Fruit fly (Drosophila melanogaster): Measurements from ENCODE around the gene CG15771.

CG15771 gene

DNA sequence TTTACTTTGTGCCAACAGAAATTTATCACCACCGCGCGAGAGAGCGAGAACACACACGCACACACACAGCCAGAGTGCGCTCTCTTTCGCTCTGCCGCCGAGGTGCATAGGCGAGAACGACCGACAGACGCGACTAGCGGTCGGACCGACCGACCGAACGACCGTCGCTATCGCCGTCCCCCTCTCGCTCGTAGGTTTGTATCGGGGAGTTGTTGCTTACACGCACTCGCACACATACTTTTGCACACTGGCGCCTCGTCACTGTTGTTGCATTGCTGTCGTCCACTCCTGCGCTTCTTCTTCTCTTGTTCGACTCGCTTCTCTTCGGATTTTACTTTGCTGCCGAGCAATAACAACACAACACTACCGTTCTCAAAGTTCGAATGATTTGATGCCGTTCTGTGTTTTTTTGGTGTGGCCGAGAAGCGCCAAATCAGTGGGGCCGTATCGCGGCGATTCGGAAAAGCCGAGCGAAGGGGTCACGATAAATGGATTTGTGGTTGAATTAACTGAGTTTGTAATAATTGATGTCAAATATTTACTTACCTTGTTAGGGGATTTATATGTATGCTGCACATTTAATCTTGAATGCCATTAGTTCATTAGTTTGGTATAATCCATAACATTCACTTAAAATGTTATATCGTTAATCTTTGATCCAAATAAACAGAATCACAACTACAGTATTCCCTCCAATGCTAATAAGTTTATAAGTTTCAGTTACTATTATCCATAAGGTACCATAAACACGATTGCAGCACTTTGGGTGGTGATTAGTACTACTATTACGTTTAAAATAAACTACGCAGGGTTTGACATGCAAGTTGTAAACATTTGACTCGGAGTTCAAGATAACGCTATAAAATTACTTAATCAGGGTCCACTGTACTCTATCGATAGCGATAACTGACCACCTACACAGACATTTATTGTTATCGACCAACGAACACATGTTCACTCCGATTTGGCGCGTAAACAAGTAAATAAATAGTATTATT lies 8.2 kb upstream of the CG15771 start, which contains the start of the genes IntS6 and Rtel1 (continued):
- no peak for TF ChIP-seq HmgD (GFP tag; optimal IDR thresholded peaks at IDR 0.05)
- TF ChIP-seq CG12236 (GFP tag; optimal IDR thresholded peaks at IDR 0.05) = peak; percentile 82
- TF ChIP-seq MESR4 (GFP tag; optimal IDR thresholded peaks at IDR 0.05) = peak; percentile 40
- peak; percentile 86 for TF ChIP-seq Atf3 (GFP tag; optimal IDR thresholded peaks at IDR 0.05)
- TF ChIP-seq eve (GFP tag; optimal IDR thresholded peaks at IDR 0.05) = peak in 1 of 2 experiments; percentile 12
- peak; percentile 81 for TF ChIP-seq CG17328 (GFP tag; IDR thresholded peaks at IDR 0.05)
- peak; percentile 91 for TF ChIP-seq E2f1 (GFP tag; IDR thresholded peaks at IDR 0.05)
- peak; percentile 84 for TF ChIP-seq rib (GFP tag; IDR thresholded peaks at IDR 0.05)
- TF ChIP-seq fd102C (GFP tag; optimal IDR thresholded peaks at IDR 0.05) = peak; percentile 4
- no peak for TF ChIP-seq hbn (GFP tag; IDR thresholded peaks at IDR 0.05; ENCODE audit: partially characterized antibody)
- no peak for TF ChIP-seq zf30C (GFP tag; optimal IDR thresholded peaks at IDR 0.05)
- TF ChIP-seq Awh (GFP tag; IDR thresholded peaks at IDR 0.05) = peak; percentile 78
- peak; percentile 84 for TF ChIP-seq CG12942 (GFP tag; optimal IDR thresholded peaks at IDR 0.05)
- TF ChIP-seq bowl (GFP tag; IDR thresholded peaks at IDR 0.05) = peak; percentile 62; the same call in 1 of the 2 replicates
- TF ChIP-seq CG8089 (GFP tag; optimal IDR thresholded peaks at IDR 0.05) = peak; percentile 86
- TF ChIP-seq Sin3A (optimal IDR thresholded peaks at IDR 0.05) = peak; percentile 11
- peak; percentile 82 for TF ChIP-seq cwo (GFP tag; optimal IDR thresholded peaks at IDR 0.05)
- TF ChIP-seq CG11398 (GFP tag; optimal IDR thresholded peaks at IDR 0.05) = peak; percentile 86

DNA sequence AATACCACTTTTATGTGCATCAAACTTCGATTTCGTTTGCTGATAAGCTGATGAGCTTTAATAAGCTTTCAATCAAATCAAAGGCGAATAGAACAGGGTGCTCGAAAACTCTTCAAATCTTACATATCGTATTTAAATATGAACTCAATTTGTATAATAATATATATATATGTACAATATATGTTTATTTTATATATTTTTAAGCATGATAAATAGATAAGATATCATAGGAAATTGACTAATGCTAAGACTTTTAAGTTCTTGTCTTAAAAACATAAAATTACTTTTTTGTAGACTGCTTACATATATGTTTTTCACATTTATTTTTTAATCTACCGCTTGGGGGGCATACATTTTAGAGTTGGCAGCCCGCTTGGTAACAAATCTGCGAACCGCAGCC lies 3.4 kb upstream of the CG15771 start, which contains the start of gene CG15772:
CG15772 (plus strand) TSS at position 301 of the 400 bp plus-strand sequence.
- TF ChIP-seq CG7786 (GFP tag; optimal IDR thresholded peaks at IDR 0.05) = no peak

DNA sequence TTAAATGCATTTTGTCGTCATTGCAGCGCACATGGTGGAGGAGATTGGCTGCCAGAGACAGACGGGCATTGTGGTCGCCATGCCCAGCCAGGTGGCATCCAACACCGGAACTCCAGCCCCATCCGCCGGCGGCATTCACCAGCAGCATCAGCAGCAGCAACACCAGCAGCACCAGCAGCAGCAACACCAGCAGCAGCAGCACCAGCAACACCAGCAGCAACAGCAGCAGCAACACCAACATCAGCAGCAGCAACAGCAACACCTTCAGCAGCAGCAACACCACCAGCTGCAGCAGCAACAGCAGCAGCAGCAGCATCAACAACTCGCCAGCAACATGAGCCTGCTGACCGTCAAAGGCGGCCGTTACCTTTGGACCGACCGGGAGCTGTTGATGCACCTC lies 2.5 kb upstream of the CG15771 start:
- TF ChIP-seq z (GFP tag; IDR thresholded peaks at IDR 0.05) (no peak), Med (GFP tag) (peak; percentile 14), Dfd (GFP tag; optimal IDR thresholded peaks at IDR 0.05) (peak in 1 of 2 experiments; percentile 39)

DNA sequence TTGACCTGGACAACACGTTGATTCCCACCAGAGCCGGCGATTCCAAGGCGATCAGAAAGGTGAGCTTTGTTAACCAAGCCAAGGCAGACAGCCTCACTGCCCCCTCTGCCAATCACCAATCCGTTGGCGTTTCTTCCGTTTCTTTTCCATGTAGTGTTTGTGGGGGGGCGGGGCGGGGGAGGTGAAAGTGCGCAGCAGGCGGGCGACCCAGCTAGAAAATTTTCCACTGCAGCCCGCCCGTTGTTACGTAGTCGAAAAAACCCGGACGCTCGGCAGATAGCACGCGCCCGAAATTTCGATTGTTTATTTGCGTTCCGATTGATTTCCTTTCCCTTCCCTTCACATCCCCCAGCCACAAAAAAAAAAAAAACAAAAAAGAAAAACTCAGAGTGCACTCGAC lies 772 bp downstream of the CG15771 start:
- peak; percentile 85 for TF ChIP-seq Blimp-1 (GFP tag; optimal IDR thresholded peaks at IDR 0.05)
- peak in 1 of 2 experiments; percentile 81 for TF ChIP-seq Hr78 (GFP tag; optimal IDR thresholded peaks at IDR 0.05)
- TF ChIP-seq CG2199 (GFP tag; IDR thresholded peaks at IDR 0.05) = peak; percentile 79; the same call in 1 of the 3 replicates
- TF ChIP-seq z (GFP tag; IDR thresholded peaks at IDR 0.05) = 0 out of 3 replicates have a peak, but pooled peaks have one; percentile 20
- TF ChIP-seq CG4282 (GFP tag; optimal IDR thresholded peaks at IDR 0.05) = no peak
- peak; percentile 50; the same call in 1 of the 2 replicates for TF ChIP-seq CG32772 (GFP tag; IDR thresholded peaks at IDR 0.05)
- TF ChIP-seq CG15073 (GFP tag; optimal IDR thresholded peaks at IDR 0.05) = no peak
- TF ChIP-seq Pdp1 (GFP tag; optimal IDR thresholded peaks at IDR 0.05) = peak in 1 of 2 experiments; percentile 84
- TF ChIP-seq crol (GFP tag; IDR thresholded peaks at IDR 0.05) = peak; percentile 92
- peak; percentile 71; the same call in 1 of the 2 replicates for TF ChIP-seq NFAT (GFP tag; IDR thresholded peaks at IDR 0.05)
- TF ChIP-seq chinmo (GFP tag; IDR thresholded peaks at IDR 0.05; ENCODE audit: partially characterized antibody) = 0 out of 4 replicates have a peak, but pooled peaks have one; percentile 16
- TF ChIP-seq stc (GFP tag; IDR thresholded peaks at IDR 0.05) = 0 out of 2 replicates have a peak, but pooled peaks have one; percentile 9
- TF ChIP-seq bsh (GFP tag; optimal IDR thresholded peaks at IDR 0.05) = no peak
- TF ChIP-seq CG10431 (GFP tag; optimal IDR thresholded peaks at IDR 0.05) = peak; percentile 90
- TF ChIP-seq CG6791 (GFP tag; IDR thresholded peaks at IDR 0.05; ENCODE audit: partially characterized antibody) = 0 out of 3 replicates have a peak, but pooled peaks have one; percentile 24

All from whole organism, embryonic.